Fruit fly (Drosophila melanogaster): ENCODE data around the gene CG14265.

CG14265 gene

DNA sequence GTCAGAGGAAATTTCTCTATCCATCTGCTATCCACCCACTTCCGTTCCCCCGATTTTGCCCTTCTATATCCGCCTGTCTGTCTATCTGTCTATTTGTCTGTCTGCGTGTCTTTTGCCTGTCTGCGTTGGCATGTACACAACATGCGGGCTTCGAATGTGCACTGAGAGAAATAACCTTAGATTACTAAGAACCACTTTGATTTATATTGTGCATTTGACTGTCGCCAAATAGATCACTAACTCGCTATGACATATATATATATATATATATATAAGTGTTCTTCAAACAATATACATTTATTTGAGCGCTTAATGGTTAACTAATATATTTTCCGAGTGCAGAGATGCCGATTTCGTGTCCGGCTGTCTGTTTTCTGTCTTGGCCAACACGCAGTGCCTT, 2.8 kb downstream of the CG14265 start:
- no peak for TF ChIP-seq phol (tag; optimal IDR thresholded peaks at IDR 0.05)
- peak; percentile 59 for TF ChIP-seq CG18599 (GFP tag; optimal IDR thresholded peaks at IDR 0.05)
- peak; percentile 20 for TF ChIP-seq CG11504 (tag; optimal IDR thresholded peaks at IDR 0.05)
- no peak for TF ChIP-seq nmo (GFP tag; optimal IDR thresholded peaks at IDR 0.05)
- no peak for TF ChIP-seq CG1792 (GFP tag; optimal IDR thresholded peaks at IDR 0.05)
- TF ChIP-seq salm (tag; optimal IDR thresholded peaks at IDR 0.05): no peak
- no peak for TF ChIP-seq lbe (GFP tag; optimal IDR thresholded peaks at IDR 0.05)
- no peak for TF ChIP-seq chinmo (GFP tag; IDR thresholded peaks at IDR 0.05; ENCODE audit: partially characterized antibody)
- peak; percentile 38 for TF ChIP-seq CG2678 (tag; optimal IDR thresholded peaks at IDR 0.05)
- no peak for TF ChIP-seq Mes4 (GFP tag; optimal IDR thresholded peaks at IDR 0.05)
- no peak for TF ChIP-seq Hey (tag; optimal IDR thresholded peaks at IDR 0.05)
- peak; percentile 8 for TF ChIP-seq dmrt99B (tag; optimal IDR thresholded peaks at IDR 0.05)
- TF ChIP-seq CG14965 (GFP tag; optimal IDR thresholded peaks at IDR 0.05; ENCODE audit: borderline replicate concordance): no peak
- no peak for TF ChIP-seq Dip3 (GFP tag; optimal IDR thresholded peaks at IDR 0.05)
- TF ChIP-seq GATAe (GFP tag; conservative IDR thresholded peaks at IDR 0.05): no peak
- no peak for TF ChIP-seq CG15011 (GFP tag; optimal IDR thresholded peaks at IDR 0.05)
- TF ChIP-seq Rx (GFP tag; IDR thresholded peaks at IDR 0.05): no peak
- no peak for TF ChIP-seq CG3995 (GFP tag; optimal IDR thresholded peaks at IDR 0.05)
- no peak for TF ChIP-seq ac (GFP tag; optimal IDR thresholded peaks at IDR 0.05)
- TF ChIP-seq CG11093 (GFP tag; IDR thresholded peaks at IDR 0.05): no peak
- TF ChIP-seq CG3281 (GFP tag; optimal IDR thresholded peaks at IDR 0.05): peak; percentile 26
- no peak for TF ChIP-seq CG3726 (GFP tag; IDR thresholded peaks at IDR 0.05)
- peak; percentile 28 for TF ChIP-seq Meics (GFP tag; optimal IDR thresholded peaks at IDR 0.05)
- TF ChIP-seq CG17568 (GFP tag; optimal IDR thresholded peaks at IDR 0.05): no peak
- no peak for TF ChIP-seq sc (optimal IDR thresholded peaks at IDR 0.05)
- no peak for TF ChIP-seq sc (GFP tag; optimal IDR thresholded peaks at IDR 0.05)
- peak; percentile 3 for TF ChIP-seq grau (tag; optimal IDR thresholded peaks at IDR 0.05)
- TF ChIP-seq CG12942 (GFP tag; optimal IDR thresholded peaks at IDR 0.05): no peak
- TF ChIP-seq CG8388 (GFP tag; optimal IDR thresholded peaks at IDR 0.05): no peak
- TF ChIP-seq CG8359 (GFP tag; optimal IDR thresholded peaks at IDR 0.05; ENCODE audit: borderline replicate concordance): no peak
- TF ChIP-seq CG13424 (tag; optimal IDR thresholded peaks at IDR 0.05): no peak
- TF ChIP-seq CG9817 (tag; optimal IDR thresholded peaks at IDR 0.05): no peak
- no peak for TF ChIP-seq sug (tag; optimal IDR thresholded peaks at IDR 0.05)
- peak; percentile 32 for TF ChIP-seq Fer1 (GFP tag; optimal IDR thresholded peaks at IDR 0.05)
- peak; percentile 64 for TF ChIP-seq lab (GFP tag; optimal IDR thresholded peaks at IDR 0.05)
- no peak for TF ChIP-seq CG8924 (tag; optimal IDR thresholded peaks at IDR 0.05)
- TF ChIP-seq CG7839 (tag; optimal IDR thresholded peaks at IDR 0.05): peak; percentile 9

DNA sequence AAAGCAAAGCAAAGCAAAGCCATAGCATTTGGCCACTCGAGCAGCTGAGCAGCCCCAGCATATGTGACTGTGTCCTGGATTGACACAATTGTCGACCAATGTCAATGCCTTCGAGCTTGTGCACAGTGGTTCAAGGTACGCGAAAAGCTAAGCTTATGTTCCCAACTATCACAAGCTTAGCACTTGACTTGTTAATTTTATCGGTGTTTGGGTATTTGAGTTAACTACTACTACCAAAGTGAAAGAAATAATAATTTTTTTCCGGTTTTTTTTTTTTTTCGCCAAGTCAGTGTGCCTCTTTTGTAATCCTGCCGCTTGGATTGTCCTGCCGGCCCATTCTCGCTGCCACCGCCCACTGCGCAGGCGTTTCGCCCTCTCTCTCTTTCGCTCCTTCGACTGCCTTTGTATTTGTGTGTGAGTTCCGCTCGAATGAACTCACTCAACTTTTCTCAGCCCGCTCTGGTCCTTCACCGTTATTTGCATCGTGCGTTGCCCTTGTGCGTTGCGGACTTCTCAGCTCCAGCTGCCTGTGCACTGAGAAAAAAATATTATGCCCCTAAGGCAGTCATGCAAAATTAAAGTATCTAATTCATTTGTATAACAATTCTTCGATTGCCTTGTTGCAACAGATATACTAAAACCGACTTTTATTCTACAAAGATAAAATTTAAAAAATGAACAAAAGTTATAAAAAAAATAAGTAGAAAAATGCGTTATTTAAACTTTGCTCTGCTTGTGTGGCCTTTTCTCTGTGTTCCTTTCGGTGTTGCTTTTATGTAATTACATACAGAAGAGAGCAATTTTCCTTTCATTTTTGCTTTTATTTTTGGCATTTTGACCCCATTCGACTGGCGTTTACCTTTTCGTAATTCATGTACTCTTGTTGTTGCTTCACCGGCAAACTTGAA, 30.3 kb downstream of the CG14265 start:
- peak; percentile 52 for TF ChIP-seq Taf1 (GFP tag; IDR thresholded peaks at IDR 0.05)
- TF ChIP-seq CG11560 (tag; IDR thresholded peaks at IDR 0.05): peak; percentile 58; the same call in 2 of the 3 replicates
- TF ChIP-seq Doc2 (GFP tag; IDR thresholded peaks at IDR 0.05): no peak
- TF ChIP-seq D19A (tag; optimal IDR thresholded peaks at IDR 0.05): peak; percentile 11
- TF ChIP-seq CG7839 (tag; optimal IDR thresholded peaks at IDR 0.05): peak; percentile 71
- TF ChIP-seq CG9215 (GFP tag; IDR thresholded peaks at IDR 0.05): peak; percentile 50
- no peak for TF ChIP-seq knrl (GFP tag; IDR thresholded peaks at IDR 0.05; ENCODE audit: partially characterized antibody)
- TF ChIP-seq sr (GFP tag; IDR thresholded peaks at IDR 0.05): no peak
- TF ChIP-seq CG10979 (tag; optimal IDR thresholded peaks at IDR 0.05): no peak
- no peak for TF ChIP-seq mld (GFP tag; IDR thresholded peaks at IDR 0.05; ENCODE audit: partially characterized antibody)
- no peak for TF ChIP-seq BEAF-32 (GFP tag; optimal IDR thresholded peaks at IDR 0.05)
- peak; percentile 70 for TF ChIP-seq CG13296 (GFP tag; optimal IDR thresholded peaks at IDR 0.05)
- peak; percentile 82 for TF ChIP-seq Rfx (GFP tag; IDR thresholded peaks at IDR 0.05)
- no peak; the same call in 1 of the 2 replicates for TF ChIP-seq vvl (GFP tag; IDR thresholded peaks at IDR 0.05)
